Worm (Caenorhabditis elegans): ENCODE results near the gene hlh-12.

DNA sequence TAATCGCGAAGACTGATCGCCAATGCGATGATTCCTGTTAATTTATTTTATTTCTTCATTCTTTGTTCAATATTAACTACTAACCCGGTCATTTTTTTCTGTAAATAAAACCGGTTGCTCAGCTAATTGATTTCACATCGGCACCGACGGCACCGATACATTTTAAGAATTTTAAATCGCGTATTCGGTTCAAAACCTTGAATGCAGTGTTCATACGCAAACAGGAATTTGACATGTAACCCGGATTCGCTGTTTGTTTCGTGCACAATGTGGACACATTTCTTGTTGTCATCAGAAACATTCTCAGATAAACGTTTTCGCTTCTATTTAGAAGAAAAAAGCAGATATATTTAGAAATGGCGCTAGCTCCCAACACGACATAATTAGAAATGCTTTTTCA, 20.7 kb upstream of the hlh-12 start:
- TF ChIP-seq tbx-2 (tag; optimal IDR thresholded peaks at IDR 0.05) (no peak), unc-39 (tag; optimal IDR thresholded peaks at IDR 0.05) (no peak), lin-15B (tag; optimal IDR thresholded peaks at IDR 0.05) (no peak), ztf-4 (tag; optimal IDR thresholded peaks at IDR 0.05) (no peak), aly-2 (tag; optimal IDR thresholded peaks at IDR 0.05) (no peak), pqm-1 (tag; optimal IDR thresholded peaks at IDR 0.05) (no peak), nhr-11 (tag; optimal IDR thresholded peaks at IDR 0.05) (no peak), fos-1 (tag; optimal IDR thresholded peaks at IDR 0.05) (no peak), R02D3.7 (tag; optimal IDR thresholded peaks at IDR 0.05) (no peak)

Data from whole organism, L3 larva.